Fruit fly (Drosophila melanogaster) ovary, adult (tissue): ENCODE data around the gene CG4199.

Experiments
- CG17801 ChIP-seq: fragments of 200-800 bp; optimal IDR thresholded peaks from 2 replicates; lab custom pipeline; 2019; ENCODE audit warnings: missing biosample characterization, mild to moderate bottlenecking, missing genetic modification characterization, moderate library complexity; ENCODE audit not compliant: partially characterized antibody

The CG4199 gene

dm6 chrX:2083109-2083508 lies 9.8 kb upstream of the CG4199 start:
- TF ChIP-seq CG17801 = peak; percentile 81

- no peak for TF ChIP-seq CG17801
Measured at dm6 chrX:2081848-2082365, 8.6 kb upstream of the CG4199 start.

dm6 chrX:2080367-2080927 lies 7.2 kb upstream of the CG4199 start, which contains the start of the genes CG16903 and Unc-76:
Gene CG16903, minus strand, starts transcription at chrX:2080405.
Gene Unc-76, plus strand, starts transcription at chrX:2080610.
- TF ChIP-seq CG17801 = peak; percentile 88

dm6 chrX:2076412-2077357 lies 3.4 kb upstream of the CG4199 start, which contains the start of gene CG4025:
Gene CG4025, plus strand, starts transcription at chrX:2076966.
- no peak for TF ChIP-seq CG17801

- TF ChIP-seq CG17801 = peak; percentile 77
Measured at dm6 chrX:2075846-2076377, 2.6 kb upstream of the CG4199 start, which contains the start of gene CG4045. Gene CG4045, minus strand, starts transcription at chrX:2075900.

dm6 chrX:2071878-2072817 lies 1.1 kb downstream of the CG4199 start, which contains the start of gene Rtca:
Gene Rtca, plus strand, starts transcription at chrX:2072413.
- TF ChIP-seq CG17801 = no peak

- peak; percentile 72 for TF ChIP-seq CG17801
Measured at dm6 chrX:2070708-2071063, 2.6 kb downstream of the CG4199 start.

- TF ChIP-seq CG17801 = peak; percentile 22
Measured at dm6 chrX:2069787-2070707, 3.2 kb downstream of the CG4199 start.

dm6 chrX:2068292-2068691 lies 5.0 kb downstream of the CG4199 start, which contains the start of gene CG4194:
Gene CG4194, plus strand, starts transcription at chrX:2068592.
- no peak for TF ChIP-seq CG17801

dm6 chrX:2066259-2066658 lies 7.0 kb downstream of the CG4199 start, which contains the start of gene CG14054:
Gene CG14054, minus strand, starts transcription at chrX:2066359.
- TF ChIP-seq CG17801 = no peak

dm6 chrX:2065073-2065472 lies 8.2 kb downstream of the CG4199 start, which contains the start of gene CG4281:
Gene CG4281, minus strand, starts transcription at chrX:2065142.
- peak; percentile 59 for TF ChIP-seq CG17801

dm6 chrX:2061849-2062248 lies 11.4 kb downstream of the CG4199 start, which contains the start of gene Sik2:
Gene Sik2, minus strand, starts transcription at chrX:2061915.
- TF ChIP-seq CG17801 = no peak

dm6 chrX:2061119-2061518 lies 12.2 kb downstream of the CG4199 start:
- TF ChIP-seq CG17801 = no peak
